Worm (Caenorhabditis elegans) whole organism, mixed stage, embryonic: Measurements from ENCODE around the gene scrm-8.
"Not testable (repeated sequence)": the region's sequence is repeated elsewhere in the genome, so short reads cannot be mapped to it uniquely, and the experiment has no call there.

Source experiments
- ces-1 ChIP-seq: fragments of 150-350 bp; optimal IDR thresholded peaks from 2 replicates; lab custom pipeline; 2014; ENCODE audit warnings: missing biosample characterization, missing genetic modification reagents, missing genetic modification characterization
- cnd-1 ChIP-seq: fragments of 200-800 bp; sonication (Bioruptor generic); optimal IDR thresholded peaks from 2 replicates; lab custom pipeline; 2018; ENCODE audit warnings: mild to moderate bottlenecking, missing genetic modification characterization, missing compliant biosample characterization
- drap-1 ChIP-seq: fragments of 200-800 bp; sonication (Bioruptor generic); optimal IDR thresholded peaks from 3 replicates; lab custom pipeline; 2018; ENCODE audit warnings: mild to moderate bottlenecking, missing genetic modification characterization, missing compliant biosample characterization
- ham-2 ChIP-seq: fragments of 200-800 bp; sonication (Bioruptor generic); optimal IDR thresholded peaks from 2 replicates; lab custom pipeline; 2018; ENCODE audit warnings: mild to moderate bottlenecking, missing genetic modification characterization, missing compliant biosample characterization
- lin-13 ChIP-seq: fragments of 150-350 bp; optimal IDR thresholded peaks from 2 replicates; lab custom pipeline; 2014; ENCODE audit warnings: missing biosample characterization, missing genetic modification characterization
- mab-5 ChIP-seq: fragments of 150-350 bp; optimal IDR thresholded peaks from 2 replicates; lab custom pipeline; 2014; ENCODE audit warnings: missing biosample characterization, missing genetic modification characterization
- mep-1 ChIP-seq: fragments of 150-350 bp; optimal IDR thresholded peaks from 2 replicates; lab custom pipeline; 2017; ENCODE audit warnings: missing biosample characterization, missing genetic modification reagents, missing genetic modification characterization, inconsistent platforms
- nhr-12 ChIP-seq: fragments of 150-350 bp; optimal IDR thresholded peaks from 2 replicates; lab custom pipeline; 2014; ENCODE audit warnings: missing biosample characterization, missing genetic modification characterization
- nhr-76 ChIP-seq: sonication (generic microtip); optimal IDR thresholded peaks from 2 replicates; lab custom pipeline; 2017; ENCODE audit warnings: missing biosample characterization, missing genetic modification characterization
- pha-4 ChIP-seq: fragments of 150-350 bp; optimal IDR thresholded peaks from 2 replicates; lab custom pipeline; 2018; ENCODE audit warnings: missing biosample characterization, missing genetic modification reagents, missing genetic modification characterization
- sptf-1 ChIP-seq: sonication (generic microtip); optimal IDR thresholded peaks from 2 replicates; lab custom pipeline; 2017; ENCODE audit warnings: mild to moderate bottlenecking, missing genetic modification characterization, moderate library complexity, missing compliant biosample characterization
- unc-62 ChIP-seq: fragments of 150-350 bp; optimal IDR thresholded peaks from 2 replicates; lab custom pipeline; 2014; ENCODE audit warnings: missing biosample characterization, missing genetic modification reagents, missing genetic modification characterization

ce11 chrIV:4125657-4126056 lies 38.8 kb upstream of the scrm-8 start, which contains the start of gene F49F1.7:
- not testable (repeated sequence) for TF ChIP-seq sptf-1 (tag; lab: Kevin White, UChicago); pha-4 (tag; lab: Kevin White, UChicago); nhr-76 (tag; lab: Kevin White, UChicago); lin-13; cnd-1; ces-1 (GFP tag; lab: Kevin White, UChicago); unc-62 (GFP tag; lab: Kevin White, UChicago); nhr-12; mep-1 (tag; lab: Kevin White, UChicago); mab-5 (tag; lab: Kevin White, UChicago); ham-2 (GFP tag; lab: Kevin White, UChicago); drap-1
